Worm (Caenorhabditis elegans) whole organism, L4 larva: ENCODE results near the gene T28D6.6.
A peak's percentile ranks its signal among the peaks of the same experiment; 100 is the strongest.

ENCODE experiments used
- F26F4.8 ChIP-seq: fragments of 200-800 bp; sonication (Bioruptor generic); conservative IDR thresholded peaks from 2 replicates; pipeline ENCODE4 v1.3.6; 2022; ENCODE audit warnings: missing genetic modification characterization, missing compliant biosample characterization
- F37D6.2 ChIP-seq: sonication (generic microtip); optimal IDR thresholded peaks from 2 replicates; lab custom pipeline; 2016; ENCODE audit warnings: mild to moderate bottlenecking, missing genetic modification characterization, missing compliant biosample characterization
- F44E2.7 ChIP-seq: fragments of 200-800 bp; sonication (Bioruptor generic); IDR thresholded peaks from 2 replicates; pipeline ENCODE4 v2.1.2; 2022; ENCODE audit warnings: missing genetic modification characterization, missing compliant biosample characterization
- F49E8.2 ChIP-seq: sonication (generic microtip); optimal IDR thresholded peaks from 2 replicates; lab custom pipeline; 2016; ENCODE audit warnings: missing compliant biosample characterization, mild to moderate bottlenecking, missing genetic modification characterization, borderline replicate concordance
- T26A8.4 ChIP-seq: fragments of 200-800 bp; sonication (Bioruptor generic); IDR thresholded peaks from 2 replicates; pipeline ENCODE4 v1.3.6; 2022; ENCODE audit warnings: missing genetic modification characterization, missing compliant biosample characterization
- Y75B8A.6 ChIP-seq: fragments of 200-800 bp; sonication (Bioruptor generic); IDR thresholded peaks from 2 replicates; pipeline ENCODE4 v1.3.6; 2022; ENCODE audit warnings: missing genetic modification reagents, missing genetic modification characterization, missing compliant biosample characterization
- aha-1 ChIP-seq: fragments of 150-350 bp; peaks from one replicate; lab custom pipeline; 2014; ENCODE audit warnings: missing biosample characterization, missing genetic modification characterization
- aly-2 ChIP-seq: sonication (generic microtip); optimal IDR thresholded peaks from 2 replicates; lab custom pipeline; 2018; ENCODE audit warnings: missing biosample characterization, missing genetic modification characterization
- ceh-20 ChIP-seq: fragments of 200-800 bp; sonication (Bioruptor generic); IDR thresholded peaks from 2 replicates; pipeline ENCODE4 v1.3.6; 2022; ENCODE audit warnings: missing genetic modification reagents, missing genetic modification characterization, missing compliant biosample characterization
- ceh-28 ChIP-seq: fragments of 150-350 bp; optimal IDR thresholded peaks from 2 replicates; lab custom pipeline; 2014; ENCODE audit warnings: missing biosample characterization, missing genetic modification reagents, missing genetic modification characterization
- ceh-44 ChIP-seq: fragments of 200-800 bp; sonication (Bioruptor generic); IDR thresholded peaks from 2 replicates; pipeline ENCODE4 v1.3.6; 2022; ENCODE audit warnings: missing genetic modification reagents, missing genetic modification characterization, missing compliant biosample characterization
- ceh-62 ChIP-seq: sonication (generic microtip); optimal IDR thresholded peaks from 2 replicates; lab custom pipeline; 2017; ENCODE audit warnings: missing biosample characterization, missing genetic modification characterization
- ceh-82 ChIP-seq: sonication (generic microtip); optimal IDR thresholded peaks from 2 replicates; lab custom pipeline; 2017; ENCODE audit warnings: missing biosample characterization, missing genetic modification characterization
- ces-1 ChIP-seq: fragments of 150-350 bp; sonication (generic microtip); optimal IDR thresholded peaks from 4 replicates; lab custom pipeline; 2014; ENCODE audit warnings: missing biosample characterization, missing genetic modification reagents, missing genetic modification characterization
- cey-2 ChIP-seq: sonication (generic microtip); optimal IDR thresholded peaks from 3 replicates; lab custom pipeline; 2017; ENCODE audit warnings: missing genetic modification characterization, mild to moderate bottlenecking, missing compliant biosample characterization, antibody characterized with exemption, borderline replicate concordance; ENCODE audit not compliant: insufficient read depth
- daf-8 ChIP-seq: fragments of 200-800 bp; sonication (Bioruptor generic); IDR thresholded peaks from 2 replicates; pipeline ENCODE4 v1.3.6; 2022; ENCODE audit warnings: missing genetic modification characterization, missing compliant biosample characterization
- dmd-6 ChIP-seq: fragments of 200-800 bp; sonication (Bioruptor generic); IDR thresholded peaks from 2 replicates; pipeline ENCODE4 v1.3.6; 2022; ENCODE audit warnings: missing genetic modification reagents, missing genetic modification characterization, missing compliant biosample characterization
- dmd-9 ChIP-seq: fragments of 200-800 bp; sonication (Bioruptor generic); IDR thresholded peaks from 2 replicates; pipeline ENCODE4 v1.3.6; 2022; ENCODE audit warnings: missing genetic modification reagents, missing genetic modification characterization, missing compliant biosample characterization
- dpl-1 ChIP-seq: fragments of 150-350 bp; optimal IDR thresholded peaks from 2 replicates; lab custom pipeline; 2014; ENCODE audit warnings: missing biosample characterization, missing genetic modification reagents, missing genetic modification characterization
- egl-27 ChIP-seq: sonication (generic microtip); optimal IDR thresholded peaks from 3 replicates; lab custom pipeline; 2017; ENCODE audit warnings: missing biosample characterization, missing genetic modification reagents, missing genetic modification characterization
- egl-43 ChIP-seq: fragments of 200-800 bp; sonication (Bioruptor generic); IDR thresholded peaks from 2 replicates; pipeline ENCODE4 v1.3.6; 2022; ENCODE audit warnings: missing genetic modification reagents, missing genetic modification characterization, missing compliant biosample characterization
- fkh-10 ChIP-seq: fragments of 150-350 bp; optimal IDR thresholded peaks from 2 replicates; lab custom pipeline; 2014; ENCODE audit warnings: missing biosample characterization, missing genetic modification reagents, missing genetic modification characterization
- jun-1 ChIP-seq: fragments of 150-350 bp; optimal IDR thresholded peaks from 2 replicates; lab custom pipeline; 2014; ENCODE audit warnings: missing biosample characterization, missing genetic modification reagents, missing genetic modification characterization
- lin-15B ChIP-seq: fragments of 150-350 bp; sonication (generic microtip); optimal IDR thresholded peaks from 3 replicates; lab custom pipeline; 2014; ENCODE audit warnings: missing biosample characterization, missing genetic modification characterization
- lin-29 ChIP-seq: fragments of 200-800 bp; sonication (Bioruptor generic); IDR thresholded peaks from 2 replicates; pipeline ENCODE4 v1.3.6; 2022; ENCODE audit warnings: missing genetic modification reagents, missing genetic modification characterization, missing compliant biosample characterization
- lin-39 ChIP-seq: fragments of 150-350 bp; optimal IDR thresholded peaks from 2 replicates; lab custom pipeline; 2014; ENCODE audit warnings: missing biosample characterization, missing genetic modification reagents, missing genetic modification characterization
- lsy-2 ChIP-seq, 2 experiments: fragments of 150-350 bp in 1 of 2; sonication (generic microtip) in 1 of 2; optimal IDR thresholded peaks; 2 replicates each; lab custom pipeline; 2014 to 2017; ENCODE audit warnings: missing biosample characterization in 2 of 2, missing genetic modification characterization in 2 of 2
- madf-5 ChIP-seq, 2 experiments: fragments of 200-800 bp; sonication (Bioruptor generic); IDR thresholded peaks; 2 replicates each; pipeline ENCODE4 v1.3.6; 2022; ENCODE audit warnings: missing compliant biosample characterization in 2 of 2, missing genetic modification characterization in 2 of 2
- mdl-1 ChIP-seq, 2 experiments: fragments of 150-350 bp in 1 of 2; sonication (generic microtip) in 1 of 2; optimal IDR thresholded peaks; 2 replicates each; lab custom pipeline; 2014 to 2017; ENCODE audit warnings: missing biosample characterization in 2 of 2, missing genetic modification characterization in 2 of 2
- mes-2 ChIP-seq: sonication (generic microtip); optimal IDR thresholded peaks from 2 replicates; lab custom pipeline; 2016; ENCODE audit warnings: missing genotype, mild to moderate bottlenecking, missing genetic modification characterization, missing compliant biosample characterization; ENCODE audit not compliant: poor library complexity, severe bottlenecking
- mxl-3 ChIP-seq: fragments of 200-800 bp; sonication (Bioruptor generic); optimal IDR thresholded peaks from 2 replicates; lab custom pipeline; 2018; ENCODE audit warnings: mild to moderate bottlenecking, missing genetic modification characterization, missing compliant biosample characterization
- nhr-102 ChIP-seq: sonication (generic microtip); optimal IDR thresholded peaks from 2 replicates; lab custom pipeline; 2016; ENCODE audit warnings: mild to moderate bottlenecking, missing genetic modification characterization, moderate library complexity, missing compliant biosample characterization
- nhr-111 ChIP-seq: fragments of 200-800 bp; sonication (Bioruptor generic); optimal IDR thresholded peaks from 2 replicates; lab custom pipeline; 2018; ENCODE audit warnings: mild to moderate bottlenecking, missing genetic modification characterization, missing compliant biosample characterization
- nhr-28 ChIP-seq: fragments of 150-350 bp; optimal IDR thresholded peaks from 2 replicates; lab custom pipeline; 2014; ENCODE audit warnings: missing biosample characterization, missing genetic modification characterization
- nhr-41 ChIP-seq: fragments of 200-800 bp; sonication (Bioruptor generic); IDR thresholded peaks from 2 replicates; pipeline ENCODE4 v1.3.6; 2022; ENCODE audit warnings: missing genetic modification reagents, missing genetic modification characterization, missing compliant biosample characterization
- rbr-2 ChIP-seq: sonication (generic microtip); optimal IDR thresholded peaks from 2 replicates; lab custom pipeline; 2016; ENCODE audit warnings: missing genotype, missing genetic modification characterization, missing compliant biosample characterization
- set-16 ChIP-seq: fragments of 200-800 bp; sonication (Bioruptor generic); IDR thresholded peaks from 2 replicates; pipeline ENCODE4 v1.3.6; 2022; ENCODE audit warnings: missing genetic modification reagents, missing genetic modification characterization, missing compliant biosample characterization
- skn-1 ChIP-seq: fragments of 150-350 bp; optimal IDR thresholded peaks from 2 replicates; lab custom pipeline; 2014; ENCODE audit warnings: missing biosample characterization, missing genetic modification characterization
- snpc-1.2 ChIP-seq: fragments of 200-800 bp; sonication (Bioruptor generic); IDR thresholded peaks from 2 replicates; pipeline ENCODE4 v1.3.6; 2022; ENCODE audit warnings: missing genetic modification reagents, missing genetic modification characterization, missing compliant biosample characterization
- spr-1 ChIP-seq: sonication (generic microtip); optimal IDR thresholded peaks from 2 replicates; lab custom pipeline; 2016; ENCODE audit warnings: mild to moderate bottlenecking, missing genetic modification characterization, missing compliant biosample characterization
- spr-3 ChIP-seq: fragments of 200-800 bp; sonication (Bioruptor generic); optimal IDR thresholded peaks from 2 replicates; lab custom pipeline; 2018; ENCODE audit warnings: mild to moderate bottlenecking, missing genetic modification characterization, missing compliant biosample characterization
- tag-97 ChIP-seq: fragments of 200-800 bp; sonication (Bioruptor generic); IDR thresholded peaks from 2 replicates; pipeline ENCODE4 v1.3.6; 2022; ENCODE audit warnings: missing genetic modification characterization, missing compliant biosample characterization
- unc-39 ChIP-seq: sonication (generic microtip); optimal IDR thresholded peaks from 2 replicates; lab custom pipeline; 2017; ENCODE audit warnings: missing biosample characterization, missing genetic modification characterization
- vab-7 ChIP-seq: fragments of 200-800 bp; sonication (Bioruptor generic); IDR thresholded peaks from 2 replicates; pipeline ENCODE4 v1.3.6; 2022; ENCODE audit warnings: missing genetic modification reagents, missing genetic modification characterization, missing compliant biosample characterization
- zag-1 ChIP-seq: fragments of 150-350 bp; optimal IDR thresholded peaks from 2 replicates; lab custom pipeline; 2014; ENCODE audit warnings: missing biosample characterization, missing genetic modification characterization
- zfp-3 ChIP-seq: fragments of 200-800 bp; sonication (Bioruptor generic); conservative IDR thresholded peaks from 2 replicates; pipeline ENCODE4 v1.3.6; 2022; ENCODE audit warnings: missing genetic modification reagents, missing genetic modification characterization, missing compliant biosample characterization
- zip-11 ChIP-seq: fragments of 200-800 bp; sonication (Bioruptor generic); IDR thresholded peaks from 2 replicates; pipeline ENCODE4 v1.3.6; 2022; ENCODE audit warnings: missing genetic modification characterization, missing compliant biosample characterization
- ztf-11 ChIP-seq: fragments of 150-350 bp; optimal IDR thresholded peaks from 2 replicates; lab custom pipeline; 2014; ENCODE audit warnings: missing biosample characterization, missing genetic modification characterization

T28D6.6 gene

DNA sequence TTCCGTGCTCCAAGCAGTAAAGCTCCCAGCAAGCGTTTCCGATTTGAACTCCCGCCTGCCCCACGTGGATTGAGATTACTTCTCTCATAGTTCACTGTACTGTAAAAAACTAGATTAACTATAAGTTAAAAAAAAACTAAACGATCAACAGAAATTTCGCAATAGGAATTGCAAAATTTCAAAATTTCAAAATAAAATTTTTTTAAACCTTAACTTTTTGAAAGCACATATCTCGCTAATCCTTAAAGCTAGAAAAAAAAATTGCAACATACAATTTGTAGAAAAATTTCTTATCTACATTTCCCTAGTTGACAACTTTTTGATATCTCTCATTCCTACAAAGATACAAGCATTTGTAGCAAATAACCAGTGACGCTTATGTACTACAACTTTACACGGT, 28.8 kb upstream of the T28D6.6 start, which contains the start of gene tba-7:
tba-7 (minus strand) TSS at position 101 of the 400 bp plus-strand sequence.
- no peak for TF ChIP-seq nhr-28
- no peak for TF ChIP-seq egl-27 (tag; lab: Kevin White, UChicago)
- TF ChIP-seq F26F4.8 (GFP tag; lab: Robert Waterston, UW), result no peak
- no peak for TF ChIP-seq dmd-6 (GFP tag; lab: Robert Waterston, UW)
- TF ChIP-seq zfp-3 (GFP tag; lab: Robert Waterston, UW), result no peak
- TF ChIP-seq fkh-10 (GFP tag; lab: Kevin White, UChicago), result no peak
- no peak for TF ChIP-seq mes-2 (tag; lab: Kevin White, UChicago)
- TF ChIP-seq egl-43 (GFP tag; lab: Robert Waterston, UW), result no peak
- no peak for TF ChIP-seq unc-39 (tag; lab: Kevin White, UChicago)
- TF ChIP-seq zip-11 (GFP tag; lab: Robert Waterston, UW), result no peak
- TF ChIP-seq aha-1 (tag; lab: Kevin White, UChicago), result no peak
- no peak for TF ChIP-seq snpc-1.2 (GFP tag; lab: Robert Waterston, UW)
- TF ChIP-seq lin-39 (tag; lab: Kevin White, UChicago), result no peak
- TF ChIP-seq ceh-28 (tag; lab: Kevin White, UChicago), result no peak
- no peak for TF ChIP-seq zag-1

DNA sequence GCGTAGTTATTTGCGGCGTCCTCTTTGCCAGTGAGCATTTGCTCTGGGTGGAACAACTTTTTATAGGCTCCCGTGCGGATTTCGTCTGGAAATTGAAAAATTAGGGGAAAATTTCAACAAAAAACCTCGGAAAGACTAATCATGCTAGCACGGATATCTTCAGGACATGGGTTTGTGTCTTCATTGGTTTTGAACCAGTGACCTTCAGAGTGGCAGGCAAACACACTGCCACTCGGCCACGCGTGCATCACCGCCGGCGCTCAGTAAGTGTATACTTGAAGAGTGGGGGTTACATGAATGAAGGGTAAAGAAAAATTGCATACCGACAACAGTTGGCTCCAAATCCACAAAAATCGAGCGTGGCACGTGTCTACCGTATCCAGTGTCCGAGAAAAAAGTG, 28.3 kb upstream of the T28D6.6 start:
- TF ChIP-seq vab-7 (GFP tag; lab: Robert Waterston, UW) (peak; percentile 74), tag-97 (GFP tag; lab: Robert Waterston, UW) (no peak), dmd-9 (GFP tag; lab: Robert Waterston, UW) (peak; percentile 34; the same call in 1 of the 2 replicates), zag-1 (no peak), ceh-82 (no peak), F37D6.2 (peak; percentile 35), T26A8.4 (GFP tag; lab: Robert Waterston, UW) (peak; percentile 83), mxl-3 (peak; percentile 79), ceh-20 (peak; percentile 67; the same call in 1 of the 2 replicates), lin-15B (no peak), snpc-1.2 (GFP tag; lab: Robert Waterston, UW) (peak; percentile 64; the same call in 1 of the 2 replicates), set-16 (GFP tag; lab: Robert Waterston, UW) (peak; percentile 39), unc-39 (tag; lab: Kevin White, UChicago) (no peak), ceh-44 (GFP tag; lab: Robert Waterston, UW) (peak; percentile 66; the same call in 1 of the 2 replicates), rbr-2 (tag; lab: Kevin White, UChicago) (peak; percentile 70), egl-43 (GFP tag; lab: Robert Waterston, UW) (peak; percentile 90), F26F4.8 (GFP tag; lab: Robert Waterston, UW) (peak; percentile 83), madf-5 (GFP tag; IDR thresholded peaks at IDR 0.05; lab: Robert Waterston, UW) (peak in 1 of 2 experiments; percentile 54; a peak in 1 of 4 replicates), nhr-41 (GFP tag; lab: Robert Waterston, UW) (0 out of 2 replicates have a peak, but pooled peaks have one; percentile 18), daf-8 (GFP tag; lab: Robert Waterston, UW) (peak; percentile 69; the same call in 1 of the 2 replicates), jun-1 (tag; lab: Kevin White, UChicago) (no peak), zfp-3 (GFP tag; lab: Robert Waterston, UW) (peak; percentile 64; the same call in 1 of the 2 replicates), ceh-28 (tag; lab: Kevin White, UChicago) (no peak), mdl-1 (tag; optimal IDR thresholded peaks at IDR 0.05; lab: Kevin White, UChicago) (no peak), lsy-2 (tag; optimal IDR thresholded peaks at IDR 0.05; lab: Kevin White, UChicago) (no peak), F44E2.7 (GFP tag; lab: Robert Waterston, UW) (peak; percentile 82; the same call in 1 of the 2 replicates), cey-2 (tag; lab: Kevin White, UChicago) (no peak), nhr-102 (tag; lab: Kevin White, UChicago) (peak; percentile 52), dmd-6 (GFP tag; lab: Robert Waterston, UW) (peak; percentile 66), Y75B8A.6 (no peak), ces-1 (no peak), F49E8.2 (tag; lab: Kevin White, UChicago) (peak; percentile 43), aly-2 (tag; lab: Kevin White, UChicago) (no peak), nhr-111 (GFP tag; lab: Kevin White, UChicago) (peak; percentile 79), spr-3 (peak; percentile 45), dpl-1 (GFP tag; lab: Kevin White, UChicago) (peak; percentile 41), ceh-62 (no peak), zip-11 (GFP tag; lab: Robert Waterston, UW) (no peak), lin-29 (GFP tag; lab: Robert Waterston, UW) (0 out of 2 replicates have a peak, but pooled peaks have one; percentile 31), ztf-11 (tag; lab: Kevin White, UChicago) (no peak), spr-1 (tag; lab: Kevin White, UChicago) (peak; percentile 19), skn-1 (no peak)
